Fruit fly (Drosophila melanogaster): ENCODE measurements around the gene Dlc90F.

Gene Dlc90F

dm6 chr3R:18269744-18270348, 29.2 kb upstream of the Dlc90F start:
- TF ChIP-seq net (GFP tag; optimal IDR thresholded peaks at IDR 0.05) = no peak
- no peak for TF ChIP-seq Hr39 (GFP tag; optimal IDR thresholded peaks at IDR 0.05)
- no peak for TF ChIP-seq Eip75B (GFP tag; optimal IDR thresholded peaks at IDR 0.05)
- no peak for TF ChIP-seq CG7368 (GFP tag; optimal IDR thresholded peaks at IDR 0.05)
- no peak for TF ChIP-seq CG3032 (tag; optimal IDR thresholded peaks at IDR 0.05)
- no peak for TF ChIP-seq CG11294 (GFP tag; IDR thresholded peaks at IDR 0.05)
- TF ChIP-seq CG1621 (tag; optimal IDR thresholded peaks at IDR 0.05) = no peak
- TF ChIP-seq CG11902 (GFP tag; optimal IDR thresholded peaks at IDR 0.05) = no peak
- no peak for TF ChIP-seq Blimp-1 (GFP tag; optimal IDR thresholded peaks at IDR 0.05)
- TF ChIP-seq CG9139 (GFP tag; optimal IDR thresholded peaks at IDR 0.05) = no peak
- no peak for TF ChIP-seq cyc (GFP tag; optimal IDR thresholded peaks at IDR 0.05)
- no peak for TF ChIP-seq CG11762 (GFP tag; optimal IDR thresholded peaks at IDR 0.05; ENCODE audit: insufficient read depth)
- TF ChIP-seq CG15336 (GFP tag; IDR thresholded peaks at IDR 0.05) = no peak
- no peak for TF ChIP-seq CG8632 (GFP tag; optimal IDR thresholded peaks at IDR 0.05)
- no peak for TF ChIP-seq Sox15 (GFP tag; optimal IDR thresholded peaks at IDR 0.05)
- no peak for TF ChIP-seq CG32006 (GFP tag; optimal IDR thresholded peaks at IDR 0.05)
- no peak for TF ChIP-seq CG3919 (GFP tag; optimal IDR thresholded peaks at IDR 0.05)

dm6 chr3R:18274328-18275098, 24.5 kb upstream of the Dlc90F start, which contains the start of the genes Vps39 and eIF1A:
Gene Vps39 (minus strand): TSS chr3R:18274446.
Gene eIF1A (plus strand): TSS chr3R:18274665.
- TF ChIP-seq cyc (GFP tag; optimal IDR thresholded peaks at IDR 0.05) = peak; percentile 32
- peak; percentile 30 for TF ChIP-seq acj6 (GFP tag; optimal IDR thresholded peaks at IDR 0.05)
- peak; percentile 36 for TF ChIP-seq lz (GFP tag; optimal IDR thresholded peaks at IDR 0.05)
- 0 out of 3 replicates have a peak, but pooled peaks have one; percentile 10 for TF ChIP-seq CG6163 (GFP tag; IDR thresholded peaks at IDR 0.05)
- TF ChIP-seq Hr4 (GFP tag; optimal IDR thresholded peaks at IDR 0.05) = peak; percentile 42
- no peak for TF ChIP-seq eg (GFP tag; IDR thresholded peaks at IDR 0.05)
- peak; percentile 42 for TF ChIP-seq Eip93F (GFP tag; optimal IDR thresholded peaks at IDR 0.05)
- TF ChIP-seq CG31627 (GFP tag; optimal IDR thresholded peaks at IDR 0.05) = peak; percentile 17
- TF ChIP-seq Hr38 (GFP tag; optimal IDR thresholded peaks at IDR 0.05) = no peak
- peak; percentile 29 for TF ChIP-seq esn (GFP tag; optimal IDR thresholded peaks at IDR 0.05)
- TF ChIP-seq CG34406 (GFP tag; optimal IDR thresholded peaks at IDR 0.05) = no peak
- peak; percentile 17 for TF ChIP-seq Sox14 (GFP tag; optimal IDR thresholded peaks at IDR 0.05)
- TF ChIP-seq vri (GFP tag; optimal IDR thresholded peaks at IDR 0.05) = no peak

dm6 chr3R:18275113-18275782, 23.8 kb upstream of the Dlc90F start:
- TF ChIP-seq CG7368 (GFP tag; optimal IDR thresholded peaks at IDR 0.05) (no peak), CG6808 (GFP tag; optimal IDR thresholded peaks at IDR 0.05) (no peak), CG9139 (GFP tag; optimal IDR thresholded peaks at IDR 0.05) (no peak), Ets21C (GFP tag; optimal IDR thresholded peaks at IDR 0.05) (no peak), CG6854 (GFP tag; optimal IDR thresholded peaks at IDR 0.05) (peak; percentile 15), CG8319 (GFP tag; optimal IDR thresholded peaks at IDR 0.05) (no peak), Smox (GFP tag; optimal IDR thresholded peaks at IDR 0.05) (no peak), ss (GFP tag; optimal IDR thresholded peaks at IDR 0.05) (peak in 1 of 2 experiments; percentile 27), CG32006 (GFP tag; optimal IDR thresholded peaks at IDR 0.05) (no peak), CG10669 (GFP tag; optimal IDR thresholded peaks at IDR 0.05) (no peak), Gug (GFP tag; IDR thresholded peaks at IDR 0.05) (peak; percentile 30; the same call in 1 of the 2 replicates), esn (GFP tag; optimal IDR thresholded peaks at IDR 0.05) (peak; percentile 20), CG3032 (tag; optimal IDR thresholded peaks at IDR 0.05) (no peak), Sox15 (GFP tag; optimal IDR thresholded peaks at IDR 0.05) (no peak), CG16779 (tag; optimal IDR thresholded peaks at IDR 0.05) (peak; percentile 35), net (GFP tag; optimal IDR thresholded peaks at IDR 0.05) (peak; percentile 37), dsx (GFP tag; optimal IDR thresholded peaks at IDR 0.05; ENCODE audit: poor library complexity, severe bottlenecking) (no peak), CG6276 (GFP tag; optimal IDR thresholded peaks at IDR 0.05) (no peak), achi (GFP tag; optimal IDR thresholded peaks at IDR 0.05) (no peak), CG31627 (GFP tag; optimal IDR thresholded peaks at IDR 0.05) (no peak), Ets96B (tag; optimal IDR thresholded peaks at IDR 0.05) (peak; percentile 26), CG6792 (GFP tag; optimal IDR thresholded peaks at IDR 0.05) (peak; percentile 1), CG10631 (GFP tag; optimal IDR thresholded peaks at IDR 0.05) (no peak), Eip78C (GFP tag) (peak; percentile 36), Blimp-1 (GFP tag; optimal IDR thresholded peaks at IDR 0.05) (no peak)
